Worm (Caenorhabditis elegans): ENCODE data around the gene T10B5.10.

- TF ChIP-seq fos-1 (tag; optimal IDR thresholded peaks at IDR 0.05) (no peak), unc-62 (GFP tag; optimal IDR thresholded peaks at IDR 0.05 in 1 of 2) (no peak), unc-62 (tag; optimal IDR thresholded peaks at IDR 0.05) (no peak)
These were observed 35.3 kb downstream of the T10B5.10 start for ce11 chrV:1820749-1821148.

Data from whole organism, L4 larva.